Fruit fly (Drosophila melanogaster): ENCODE measurements around the gene CG7556.

- TF ChIP-seq CTCF (optimal IDR thresholded peaks at IDR 0.05) (no peak), CG8478 (optimal IDR thresholded peaks at IDR 0.05) (no peak)
These were observed 19.7 kb downstream of the CG7556 start for dm6 chrX:19159942-19160341.
